Worm (Caenorhabditis elegans) whole organism, L2 larva: ENCODE results near the gene ceh-22.

Source experiments
- C34F6.9 ChIP-seq: fragments of 150-350 bp; optimal IDR thresholded peaks from 2 replicates; lab custom pipeline; 2014; ENCODE audit warnings: missing biosample characterization, missing genetic modification characterization
- ceh-82 ChIP-seq: fragments of 150-350 bp; optimal IDR thresholded peaks from 2 replicates; lab custom pipeline; 2014; ENCODE audit warnings: missing biosample characterization, missing genetic modification characterization
- egl-27 ChIP-seq: sonication (generic microtip); optimal IDR thresholded peaks from 3 replicates; lab custom pipeline; 2017; ENCODE audit warnings: missing biosample characterization, missing genetic modification reagents, missing genetic modification characterization
- lin-13 ChIP-seq: fragments of 150-350 bp; optimal IDR thresholded peaks from 2 replicates; lab custom pipeline; 2014; ENCODE audit warnings: missing biosample characterization, missing genetic modification reagents, missing genetic modification characterization
- nhr-237 ChIP-seq: fragments of 150-350 bp; optimal IDR thresholded peaks from 2 replicates; lab custom pipeline; 2014; ENCODE audit warnings: missing biosample characterization, missing genetic modification characterization
- snpc-4 ChIP-seq: fragments of 150-350 bp; optimal IDR thresholded peaks from 2 replicates; lab custom pipeline; 2014; ENCODE audit warnings: missing biosample characterization, missing genetic modification characterization
- unc-62 ChIP-seq: fragments of 150-350 bp; optimal IDR thresholded peaks from 2 replicates; lab custom pipeline; 2014; ENCODE audit warnings: missing biosample characterization, missing genetic modification reagents, missing genetic modification characterization

DNA sequence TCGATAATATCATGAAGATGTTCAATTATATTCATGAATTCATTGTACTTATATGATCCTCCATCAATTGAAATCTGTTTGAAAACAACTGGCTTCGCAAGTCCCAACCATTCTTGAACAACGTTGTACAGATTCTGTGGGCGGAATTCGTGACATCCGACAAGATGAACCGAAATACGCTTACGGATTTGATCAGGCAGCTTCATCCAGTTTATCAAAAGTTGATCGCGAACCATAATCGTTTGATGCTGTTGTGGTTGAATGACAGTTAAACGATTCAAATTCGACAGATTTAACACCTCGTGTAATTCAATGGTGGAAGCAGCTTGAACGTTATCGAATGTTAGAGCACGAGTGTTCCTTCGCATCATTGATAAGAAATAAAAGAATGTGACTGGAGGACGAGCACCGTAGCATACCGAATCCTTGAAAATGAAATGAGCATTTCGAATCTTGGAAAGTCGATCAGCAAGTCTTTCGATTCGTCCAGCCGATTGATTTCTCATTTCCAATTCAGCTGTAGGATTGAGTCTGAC is 42.1 kb downstream of the ceh-22 start:
- no peak for TF ChIP-seq egl-27 (tag; lab: Kevin White, UChicago)
- no peak for TF ChIP-seq snpc-4 (tag; lab: Kevin White, UChicago)
- TF ChIP-seq lin-13 = no peak
- TF ChIP-seq C34F6.9 (tag; lab: Kevin White, UChicago) = no peak
- TF ChIP-seq nhr-237 (tag; lab: Kevin White, UChicago) = no peak
- TF ChIP-seq unc-62 (GFP tag; lab: Kevin White, UChicago) = no peak
- TF ChIP-seq ceh-82 = no peak
